Worm (Caenorhabditis elegans) whole organism, midembryonic: ENCODE results near the gene col-130.

Experiments
- T22C8.4 ChIP-seq: fragments of 200-800 bp; sonication (Bioruptor generic); IDR thresholded peaks from 2 replicates; pipeline ENCODE4 v1.3.6; 2022; ENCODE audit warnings: missing genetic modification characterization, missing compliant biosample characterization
- cog-1 ChIP-seq: sonication (generic microtip); optimal IDR thresholded peaks from 2 replicates; lab custom pipeline; 2016; ENCODE audit warnings: missing genetic modification characterization, missing compliant biosample characterization
- flt-1 ChIP-seq: fragments of 200-800 bp; sonication (Bioruptor generic); IDR thresholded peaks from 2 replicates; pipeline ENCODE4 v1.3.6; 2022; ENCODE audit warnings: missing genetic modification characterization, missing compliant biosample characterization
- klf-2 ChIP-seq: fragments of 200-800 bp; sonication (Bioruptor generic); conservative IDR thresholded peaks from 2 replicates; pipeline ENCODE4 v1.3.6; 2022; ENCODE audit warnings: missing genetic modification reagents, missing genetic modification characterization, missing compliant biosample characterization
- med-1 ChIP-seq: sonication (generic microtip); optimal IDR thresholded peaks from 2 replicates; lab custom pipeline; 2017; ENCODE audit warnings: missing genetic modification characterization, mild to moderate bottlenecking, missing compliant biosample characterization, antibody characterized with exemption, missing genetic modification reagents; ENCODE audit not compliant: insufficient read depth
- ref-1 ChIP-seq: fragments of 200-800 bp; sonication (Bioruptor generic); conservative IDR thresholded peaks from 2 replicates; pipeline ENCODE4 v1.3.6; 2022; ENCODE audit warnings: missing genetic modification reagents, missing genetic modification characterization, missing compliant biosample characterization
- tab-1 ChIP-seq: fragments of 200-800 bp; sonication (Bioruptor generic); IDR thresholded peaks from 2 replicates; pipeline ENCODE4 v1.3.6; 2022; ENCODE audit warnings: missing genetic modification characterization, missing compliant biosample characterization
- ztf-23 ChIP-seq: fragments of 200-800 bp; sonication (Bioruptor generic); IDR thresholded peaks from 2 replicates; pipeline ENCODE4 v1.3.6; 2022; ENCODE audit warnings: missing genetic modification reagents, missing genetic modification characterization, missing compliant biosample characterization
- ztf-29 ChIP-seq: fragments of 200-800 bp; sonication (Bioruptor generic); IDR thresholded peaks from 2 replicates; pipeline ENCODE4 v1.3.6; 2022; ENCODE audit warnings: missing genetic modification reagents, missing genetic modification characterization, missing compliant biosample characterization

The col-130 gene

ce11 chrIV:12427687-12428284, 530 bp downstream of the col-130 start:
- no peak for TF ChIP-seq T22C8.4 (GFP tag; lab: Robert Waterston, UW)
- TF ChIP-seq klf-2 (GFP tag; lab: Robert Waterston, UW) = 0 out of 2 replicates have a peak, but pooled peaks have one; percentile 10
- TF ChIP-seq tab-1 (GFP tag; lab: Robert Waterston, UW) = 0 out of 2 replicates have a peak, but pooled peaks have one; percentile 31

- no peak for TF ChIP-seq klf-2 (GFP tag; lab: Robert Waterston, UW)
- TF ChIP-seq ztf-29 (GFP tag; lab: Robert Waterston, UW) = no peak
- no peak for TF ChIP-seq cog-1 (tag; lab: Kevin White, UChicago)
- no peak for TF ChIP-seq ztf-23 (GFP tag; lab: Robert Waterston, UW)
- no peak for TF ChIP-seq ref-1 (GFP tag; lab: Robert Waterston, UW)
- TF ChIP-seq tab-1 (GFP tag; lab: Robert Waterston, UW) = no peak
- TF ChIP-seq flt-1 (GFP tag; lab: Robert Waterston, UW) = no peak
- TF ChIP-seq med-1 (GFP tag; lab: Kevin White, UChicago) = no peak
- no peak for TF ChIP-seq T22C8.4 (GFP tag; lab: Robert Waterston, UW)
Measured at ce11 chrIV:12425595-12425994, 2.7 kb downstream of the col-130 start.

ce11 chrIV:12420455-12420854, 7.9 kb downstream of the col-130 start, which contains the start of gene ugt-65:
Gene ugt-65 (plus strand): TSS chrIV:12420683.
- no peak for TF ChIP-seq tab-1 (GFP tag; lab: Robert Waterston, UW)

- no peak for TF ChIP-seq ztf-29 (GFP tag; lab: Robert Waterston, UW)
Measured at ce11 chrIV:12419291-12419690, 9.0 kb downstream of the col-130 start.

- TF ChIP-seq flt-1 (GFP tag; lab: Robert Waterston, UW) (peak; percentile 70), tab-1 (GFP tag; lab: Robert Waterston, UW) (peak; percentile 76; the same call in 1 of the 2 replicates), ztf-29 (GFP tag; lab: Robert Waterston, UW) (no peak), ztf-23 (GFP tag; lab: Robert Waterston, UW) (no peak)
Measured at ce11 chrIV:12417536-12418195, 10.7 kb downstream of the col-130 start, which contains the start of gene F08G5.3. Gene F08G5.3 (minus strand): TSS chrIV:12417586.

ce11 chrIV:12416629-12417404, 11.5 kb downstream of the col-130 start:
- TF ChIP-seq flt-1 (GFP tag; lab: Robert Waterston, UW) (peak; percentile 66), cog-1 (tag; lab: Kevin White, UChicago) (no peak), tab-1 (GFP tag; lab: Robert Waterston, UW) (peak; percentile 52; the same call in 1 of the 2 replicates), ref-1 (GFP tag; lab: Robert Waterston, UW) (0 out of 2 replicates have a peak, but pooled peaks have one; percentile 5), ztf-23 (GFP tag; lab: Robert Waterston, UW) (0 out of 2 replicates have a peak, but pooled peaks have one; percentile 38), med-1 (GFP tag; lab: Kevin White, UChicago) (peak; percentile 23), ztf-29 (GFP tag; lab: Robert Waterston, UW) (no peak), T22C8.4 (GFP tag; lab: Robert Waterston, UW) (peak; percentile 53; the same call in 1 of the 2 replicates), klf-2 (GFP tag; lab: Robert Waterston, UW) (no peak)

- no peak for TF ChIP-seq flt-1 (GFP tag; lab: Robert Waterston, UW)
- TF ChIP-seq ref-1 (GFP tag; lab: Robert Waterston, UW) = no peak
- TF ChIP-seq ztf-23 (GFP tag; lab: Robert Waterston, UW) = no peak
- TF ChIP-seq tab-1 (GFP tag; lab: Robert Waterston, UW) = no peak
- TF ChIP-seq T22C8.4 (GFP tag; lab: Robert Waterston, UW) = no peak
- no peak for TF ChIP-seq ztf-29 (GFP tag; lab: Robert Waterston, UW)
- no peak for TF ChIP-seq med-1 (GFP tag; lab: Kevin White, UChicago)
- no peak for TF ChIP-seq cog-1 (tag; lab: Kevin White, UChicago)
- TF ChIP-seq klf-2 (GFP tag; lab: Robert Waterston, UW) = no peak
Measured at ce11 chrIV:12414601-12415000, 13.7 kb downstream of the col-130 start.

- TF ChIP-seq cog-1 (tag; lab: Kevin White, UChicago) (no peak), ztf-29 (GFP tag; lab: Robert Waterston, UW) (no peak), klf-2 (GFP tag; lab: Robert Waterston, UW) (no peak), ztf-23 (GFP tag; lab: Robert Waterston, UW) (no peak), flt-1 (GFP tag; lab: Robert Waterston, UW) (no peak), T22C8.4 (GFP tag; lab: Robert Waterston, UW) (no peak), med-1 (GFP tag; lab: Kevin White, UChicago) (no peak), tab-1 (GFP tag; lab: Robert Waterston, UW) (no peak), ref-1 (GFP tag; lab: Robert Waterston, UW) (no peak)
Measured at ce11 chrIV:12410167-12410566, 18.1 kb downstream of the col-130 start, which contains the start of gene acl-13. Gene acl-13 (plus strand): TSS chrIV:12410467.

- TF ChIP-seq ztf-23 (GFP tag; lab: Robert Waterston, UW) (no peak), flt-1 (GFP tag; lab: Robert Waterston, UW) (no peak), ref-1 (GFP tag; lab: Robert Waterston, UW) (no peak), tab-1 (GFP tag; lab: Robert Waterston, UW) (no peak), T22C8.4 (GFP tag; lab: Robert Waterston, UW) (no peak), med-1 (GFP tag; lab: Kevin White, UChicago) (no peak), ztf-29 (GFP tag; lab: Robert Waterston, UW) (no peak), cog-1 (tag; lab: Kevin White, UChicago) (no peak), klf-2 (GFP tag; lab: Robert Waterston, UW) (no peak)
Measured at ce11 chrIV:12408625-12409024, 19.7 kb downstream of the col-130 start, which contains the start of gene dsb-1. Gene dsb-1 (plus strand): TSS chrIV:12408925.
